Worm (Caenorhabditis elegans): ENCODE measurements around the gene trp-2.

DNA sequence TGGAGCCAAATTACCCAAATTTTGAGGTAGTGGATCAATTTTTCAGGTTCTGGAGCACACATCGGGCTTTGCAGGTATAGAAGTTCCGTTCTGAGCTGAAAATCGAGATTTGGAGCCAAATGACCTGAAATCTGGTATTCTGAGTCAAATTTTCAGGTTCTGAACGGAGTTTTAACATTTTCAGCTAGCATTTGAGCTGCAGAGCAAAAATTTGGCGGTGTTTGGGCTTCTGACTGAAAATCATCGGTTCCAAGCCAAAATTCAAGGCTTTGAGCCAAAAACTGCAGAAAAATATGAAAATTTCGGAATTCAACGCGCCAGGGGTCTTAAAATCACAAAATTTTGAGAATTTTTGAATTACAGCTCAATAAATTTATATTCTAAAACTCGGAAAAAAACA lies 39.3 kb downstream of the trp-2 start, which contains the start of the genes clc-26 and E_BE45912.2:
- no peak for TF ChIP-seq lin-39 (tag; optimal IDR thresholded peaks at IDR 0.05)
- no peak for TF ChIP-seq F13H6.1 (tag; optimal IDR thresholded peaks at IDR 0.05)
- no peak for TF ChIP-seq snpc-4 (tag; optimal IDR thresholded peaks at IDR 0.05)
- TF ChIP-seq unc-62 (GFP tag; optimal IDR thresholded peaks at IDR 0.05) = no peak
- no peak for TF ChIP-seq zag-1 (tag; optimal IDR thresholded peaks at IDR 0.05)
- TF ChIP-seq fos-1 (tag; optimal IDR thresholded peaks at IDR 0.05) = no peak
- no peak for TF ChIP-seq nhr-10 (tag; optimal IDR thresholded peaks at IDR 0.05)
- TF ChIP-seq nhr-23 (tag; optimal IDR thresholded peaks at IDR 0.05) = no peak
- TF ChIP-seq egl-27 (tag; optimal IDR thresholded peaks at IDR 0.05) = no peak
- TF ChIP-seq unc-39 (tag; optimal IDR thresholded peaks at IDR 0.05) = no peak
